Fruit fly (Drosophila melanogaster): ENCODE measurements around the gene CG2961.

dm6 chrX:10250659-10251058 lies 17.8 kb upstream of the CG2961 start:
- TF ChIP-seq achi (GFP tag; optimal IDR thresholded peaks at IDR 0.05) (no peak), CG9139 (GFP tag; optimal IDR thresholded peaks at IDR 0.05) (no peak), Sox102F (GFP tag; optimal IDR thresholded peaks at IDR 0.05) (no peak), CG1621 (tag; optimal IDR thresholded peaks at IDR 0.05) (no peak), fkh (GFP tag; optimal IDR thresholded peaks at IDR 0.05) (no peak), Blimp-1 (GFP tag; optimal IDR thresholded peaks at IDR 0.05) (no peak), CG6854 (GFP tag; optimal IDR thresholded peaks at IDR 0.05) (no peak), Eip78C (GFP tag) (peak; percentile 44), Hr4 (GFP tag; optimal IDR thresholded peaks at IDR 0.05) (no peak), CG10631 (GFP tag; optimal IDR thresholded peaks at IDR 0.05) (no peak), Sox15 (GFP tag; optimal IDR thresholded peaks at IDR 0.05) (no peak)
